Fruit fly (Drosophila melanogaster): Measurements from ENCODE around the gene CG15362.

DNA sequence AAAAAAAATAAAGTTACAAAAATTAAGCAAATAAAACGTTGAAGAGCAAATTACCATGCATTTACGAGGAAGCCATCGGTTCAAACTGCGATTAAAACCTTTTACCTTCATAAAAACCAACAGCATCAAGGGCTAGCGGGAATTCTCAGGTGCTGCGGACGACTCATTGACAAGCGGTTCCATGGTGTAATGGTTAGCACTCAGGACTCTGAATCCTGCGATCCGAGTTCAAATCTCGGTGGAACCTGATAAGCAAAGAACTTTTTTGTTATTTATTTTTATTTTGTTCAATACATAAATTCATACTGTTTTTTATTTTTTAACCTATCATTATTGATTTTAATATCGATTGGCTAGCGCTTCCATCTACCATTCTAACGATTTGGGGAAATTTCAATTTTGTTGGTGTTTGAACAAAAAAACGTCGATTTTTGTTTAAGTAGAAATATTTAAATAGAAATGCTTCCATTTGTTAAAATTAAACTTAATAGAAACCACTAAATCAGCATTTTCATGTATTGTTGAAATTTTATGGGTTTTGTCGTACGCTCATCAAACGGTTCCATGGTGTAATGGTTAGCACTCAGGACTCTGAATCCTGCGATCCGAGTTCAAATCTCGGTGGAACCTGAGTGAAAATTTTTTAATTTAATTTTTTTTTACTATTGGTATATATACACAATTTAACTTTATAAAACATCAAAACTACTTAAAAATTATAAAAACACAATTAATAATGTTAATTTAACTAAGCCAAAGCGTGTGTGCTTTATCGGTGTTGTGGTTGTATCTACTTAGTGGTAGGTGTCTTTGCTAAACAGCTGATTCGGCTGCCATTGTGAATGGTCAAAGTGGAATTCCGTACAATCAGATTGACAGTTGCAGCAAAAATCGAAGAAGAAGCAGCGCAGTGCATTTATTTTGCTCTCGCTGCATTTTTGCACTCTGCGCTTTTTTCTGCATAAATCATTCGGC is 28.3 kb downstream of the CG15362 start, which contains the start of gene CG4238:
- TF ChIP-seq br (GFP tag; optimal IDR thresholded peaks at IDR 0.05) (no peak), woc (GFP tag; optimal IDR thresholded peaks at IDR 0.05) (no peak), lola (GFP tag; optimal IDR thresholded peaks at IDR 0.05) (no peak), OdsH (GFP tag; optimal IDR thresholded peaks at IDR 0.05) (no peak)
